Worm (Caenorhabditis elegans): ENCODE results near the gene C36A4.11.

DNA sequence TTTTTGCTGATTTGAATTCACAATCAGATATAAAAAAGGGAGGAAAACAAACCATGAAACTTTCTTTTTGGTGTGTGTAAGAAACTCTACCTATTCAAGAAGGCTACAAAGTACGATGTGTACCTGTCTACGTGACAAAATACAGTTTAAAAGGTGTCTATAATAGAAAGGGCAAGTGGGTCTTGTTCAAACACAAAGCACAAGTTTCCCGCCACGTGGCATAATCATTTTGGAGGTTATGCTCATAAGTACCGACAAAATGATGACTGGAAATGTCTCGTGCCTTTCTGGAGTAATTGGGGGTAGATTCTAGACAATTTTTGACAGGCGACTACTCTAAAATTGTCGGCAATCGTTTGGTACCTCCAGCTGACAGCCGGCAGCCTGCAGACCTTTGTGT lies 34.5 kb downstream of the C36A4.11 start:
- TF ChIP-seq ama-1 (optimal IDR thresholded peaks at IDR 0.05) = no peak
- no peak for TF ChIP-seq flt-1 (GFP tag; IDR thresholded peaks at IDR 0.05)
- no peak for TF ChIP-seq ceh-13 (GFP tag; optimal IDR thresholded peaks at IDR 0.05)
- TF ChIP-seq tbx-11 (GFP tag; IDR thresholded peaks at IDR 0.05) = no peak
- no peak for TF ChIP-seq pes-1 (GFP tag; IDR thresholded peaks at IDR 0.05)
- no peak for TF ChIP-seq sea-1 (GFP tag; conservative IDR thresholded peaks at IDR 0.05)
- no peak for TF ChIP-seq hmg-4 (GFP tag; optimal IDR thresholded peaks at IDR 0.05)
- TF ChIP-seq F13C5.2 (tag; optimal IDR thresholded peaks at IDR 0.05) = no peak
- TF ChIP-seq scrt-1 (GFP tag; IDR thresholded peaks at IDR 0.05) = no peak
- TF ChIP-seq ceh-36 (tag; optimal IDR thresholded peaks at IDR 0.05) = no peak
- no peak for TF ChIP-seq B0310.2 (tag; optimal IDR thresholded peaks at IDR 0.05)
- TF ChIP-seq aly-1 (tag; optimal IDR thresholded peaks at IDR 0.05) = no peak
- TF ChIP-seq hmbx-1 (tag; optimal IDR thresholded peaks at IDR 0.05) = no peak
